Worm (Caenorhabditis elegans) whole organism, young adult: Measurements from ENCODE around the gene F14D7.18.

Experiments
- B0336.3 ChIP-seq: fragments of 200-800 bp; sonication (Bioruptor generic); IDR thresholded peaks from 2 replicates; pipeline ENCODE4 v1.3.6; 2022; ENCODE audit warnings: missing genetic modification characterization, missing compliant biosample characterization
- C06A6.2 ChIP-seq: fragments of 200-800 bp; sonication (Bioruptor generic); conservative IDR thresholded peaks from 2 replicates; pipeline ENCODE4 v1.3.6; 2022; ENCODE audit warnings: missing genetic modification characterization, missing compliant biosample characterization
- F10E7.11 ChIP-seq: sonication (generic microtip); optimal IDR thresholded peaks from 2 replicates; lab custom pipeline; 2017; ENCODE audit warnings: mild to moderate bottlenecking, missing genetic modification characterization, moderate library complexity, missing compliant biosample characterization
- F33H1.4 ChIP-seq: fragments of 200-800 bp; sonication (Bioruptor generic); IDR thresholded peaks from 2 replicates; pipeline ENCODE4 v1.3.6; 2022; ENCODE audit warnings: missing genetic modification reagents, missing genetic modification characterization, missing compliant biosample characterization
- F52B5.7 ChIP-seq: sonication (generic microtip); optimal IDR thresholded peaks from 2 replicates; lab custom pipeline; 2016; ENCODE audit warnings: mild to moderate bottlenecking, missing genetic modification characterization, missing compliant biosample characterization
- fkh-3 ChIP-seq: sonication (generic microtip); optimal IDR thresholded peaks from 2 replicates; lab custom pipeline; 2016; ENCODE audit warnings: mild to moderate bottlenecking, missing genetic modification characterization, missing compliant biosample characterization
- hmg-1.2 ChIP-seq: fragments of 200-800 bp; sonication (Bioruptor generic); IDR thresholded peaks from 2 replicates; pipeline ENCODE4 v1.3.6; 2022; ENCODE audit warnings: missing genetic modification reagents, missing genetic modification characterization, missing compliant biosample characterization
- lsy-27 ChIP-seq: sonication (generic microtip); optimal IDR thresholded peaks from 2 replicates; lab custom pipeline; 2017; ENCODE audit warnings: missing genetic modification characterization, mild to moderate bottlenecking, missing compliant biosample characterization, antibody characterized with exemption, missing genotype, borderline replicate concordance; ENCODE audit not compliant: insufficient read depth
- nfya-1 ChIP-seq: sonication (generic microtip); optimal IDR thresholded peaks from 2 replicates; lab custom pipeline; 2017; ENCODE audit warnings: antibody characterized with exemption, missing compliant biosample characterization, missing genetic modification characterization, borderline replicate concordance; ENCODE audit not compliant: insufficient read depth
- snpc-4 ChIP-seq, 5 experiments: fragments of 150-350 bp in 1 of 5; sonication (generic microtip) in 4 of 5; optimal IDR thresholded peaks; 2 replicates each; lab custom pipeline; 2014 to 2018; ENCODE audit warnings: missing genetic modification characterization in 5 of 5, missing biosample characterization in 3 of 5, antibody characterized with exemption in 2 of 5, mild to moderate bottlenecking in 2 of 5, missing compliant biosample characterization in 2 of 5, missing genotype in 2 of 5, moderate library complexity in 2 of 5, missing genetic modification reagents in 1 of 5
- unc-62 ChIP-seq: fragments of 150-350 bp; optimal IDR thresholded peaks from 2 replicates; lab custom pipeline; 2014; ENCODE audit warnings: missing biosample characterization, missing genetic modification reagents, missing genetic modification characterization
- ztf-25 ChIP-seq: fragments of 200-800 bp; sonication (Bioruptor generic); IDR thresholded peaks from 2 replicates; pipeline ENCODE4 v1.3.6; 2022; ENCODE audit warnings: missing genetic modification reagents, missing genetic modification characterization, missing compliant biosample characterization

DNA sequence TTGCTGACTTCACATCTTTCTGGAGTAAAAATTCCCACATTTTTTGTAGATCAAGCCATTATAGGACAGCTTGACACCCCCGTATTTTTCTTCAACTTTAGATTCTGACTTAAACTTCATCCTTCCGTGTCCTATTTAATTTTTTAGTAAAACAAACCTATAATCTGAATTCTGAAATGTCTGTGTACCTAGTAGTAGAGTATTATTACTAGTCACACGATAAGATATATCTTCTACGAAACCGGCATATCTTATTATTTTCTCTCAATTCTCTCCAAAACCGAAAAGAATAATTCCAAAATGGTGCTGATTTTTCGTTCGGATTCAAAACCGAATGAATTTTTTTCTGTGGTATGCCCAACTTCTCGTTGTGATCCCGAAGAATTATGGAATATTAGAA, 3.9 kb upstream of the F14D7.18 start, which contains the start of gene F14D7.9:
- TF ChIP-seq F10E7.11 (tag; lab: Kevin White, UChicago) = no peak
- no peak for TF ChIP-seq hmg-1.2 (GFP tag; lab: Robert Waterston, UW)
- no peak for TF ChIP-seq F33H1.4 (GFP tag; lab: Robert Waterston, UW)
- TF ChIP-seq unc-62 (GFP tag; lab: Kevin White, UChicago) = no peak
- no peak for TF ChIP-seq B0336.3
- TF ChIP-seq C06A6.2 (GFP tag; lab: Robert Waterston, UW) = no peak
- no peak for TF ChIP-seq fkh-3 (tag; lab: Kevin White, UChicago)
- no peak for TF ChIP-seq lsy-27 (tag; lab: Kevin White, UChicago)
- TF ChIP-seq F52B5.7 (tag; lab: Kevin White, UChicago) = no peak
- no peak for TF ChIP-seq nfya-1
- no peak for TF ChIP-seq snpc-4 (GFP tag; optimal IDR thresholded peaks at IDR 0.05; lab: Kevin White, UChicago)
- TF ChIP-seq snpc-4 (tag; optimal IDR thresholded peaks at IDR 0.05; lab: Kevin White, UChicago) = no peak
- TF ChIP-seq ztf-25 (GFP tag; lab: Robert Waterston, UW) = no peak
